Fruit fly (Drosophila melanogaster): ENCODE results near the gene polybromo.
A peak's percentile ranks its signal among the peaks of the same experiment; 100 is the strongest.

polybromo gene

DNA sequence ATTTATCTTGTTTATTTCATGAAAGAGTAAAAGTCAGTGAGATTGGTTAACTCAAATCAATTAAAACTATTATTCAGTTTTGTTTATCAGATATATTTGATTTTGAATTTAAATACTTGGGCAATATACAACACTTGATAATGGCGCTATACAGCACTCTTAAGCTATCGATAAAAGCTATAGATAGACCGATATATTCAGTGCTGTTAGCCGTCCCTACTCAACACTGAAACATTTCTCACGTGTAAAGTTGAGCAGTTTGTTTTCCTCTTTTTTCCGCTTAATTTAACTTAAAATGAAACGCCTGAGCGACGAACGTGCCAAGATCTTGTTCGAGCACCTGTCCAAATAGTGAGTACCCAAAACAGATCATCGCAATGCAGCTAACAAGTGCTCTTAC lies 45.4 kb upstream of the polybromo start, which contains the start of gene CG7006 (continued):
- TF ChIP-seq Bgb (GFP tag; IDR thresholded peaks at IDR 0.05; ENCODE audit: partially characterized antibody), result peak; percentile 89
- TF ChIP-seq usp (GFP tag; optimal IDR thresholded peaks at IDR 0.05), result no peak
- TF ChIP-seq Mad (GFP tag; optimal IDR thresholded peaks at IDR 0.05), result peak; percentile 50
- TF ChIP-seq Antp (GFP tag; optimal IDR thresholded peaks at IDR 0.05), result peak; percentile 78
- peak; percentile 62 for TF ChIP-seq CG15514 (GFP tag; optimal IDR thresholded peaks at IDR 0.05)
- peak; percentile 78 for TF ChIP-seq ind (GFP tag; optimal IDR thresholded peaks at IDR 0.05)
- no peak for TF ChIP-seq kah (GFP tag; optimal IDR thresholded peaks at IDR 0.05)
- peak; percentile 64 for TF ChIP-seq Ptx1 (GFP tag; IDR thresholded peaks at IDR 0.05)
- peak; percentile 77 for TF ChIP-seq CG33213 (GFP tag; optimal IDR thresholded peaks at IDR 0.05)
- TF ChIP-seq CG17361 (GFP tag; IDR thresholded peaks at IDR 0.05), result peak; percentile 60; the same call in 2 of the 3 replicates
- peak; percentile 69 for TF ChIP-seq phol (tag; optimal IDR thresholded peaks at IDR 0.05)
- peak; percentile 1 for TF ChIP-seq CG31388 (GFP tag; optimal IDR thresholded peaks at IDR 0.05)
- 0 out of 2 replicates have a peak, but pooled peaks have one; percentile 16 for TF ChIP-seq CG2129 (GFP tag; IDR thresholded peaks at IDR 0.05; ENCODE audit: partially characterized antibody)
- TF ChIP-seq CG3163 (GFP tag; optimal IDR thresholded peaks at IDR 0.05), result peak; percentile 59
- TF ChIP-seq CG8765 (GFP tag; IDR thresholded peaks at IDR 0.05), result no peak
- peak; percentile 75 for TF ChIP-seq tx (GFP tag; optimal IDR thresholded peaks at IDR 0.05)
- TF ChIP-seq Xrp1 (GFP tag; IDR thresholded peaks at IDR 0.05), result peak; percentile 79
- TF ChIP-seq pho (GFP tag; optimal IDR thresholded peaks at IDR 0.05), result peak; percentile 84
- peak; percentile 68 for TF ChIP-seq CG12744 (GFP tag; optimal IDR thresholded peaks at IDR 0.05)
- peak; percentile 91 for TF ChIP-seq zfh2 (GFP tag; optimal IDR thresholded peaks at IDR 0.05)
- TF ChIP-seq CG12104 (GFP tag; optimal IDR thresholded peaks at IDR 0.05), result no peak
- TF ChIP-seq her (GFP tag; optimal IDR thresholded peaks at IDR 0.05), result peak; percentile 75
- peak; percentile 87 for TF ChIP-seq vfl (GFP tag; optimal IDR thresholded peaks at IDR 0.05)
- no peak for TF ChIP-seq tio (GFP tag; optimal IDR thresholded peaks at IDR 0.05)
- peak; percentile 55 for TF ChIP-seq CG12391 (tag; optimal IDR thresholded peaks at IDR 0.05)
- peak; percentile 69 for TF ChIP-seq inv (GFP tag; IDR thresholded peaks at IDR 0.05; ENCODE audit: partially characterized antibody)
- TF ChIP-seq Mrtf (GFP tag; IDR thresholded peaks at IDR 0.05), result no peak
- no peak for TF ChIP-seq prd (optimal IDR thresholded peaks at IDR 0.05)
- TF ChIP-seq prd (GFP tag; IDR thresholded peaks at IDR 0.05), result peak; percentile 56; the same call in 2 of the 3 replicates
- TF ChIP-seq mirr (GFP tag; optimal IDR thresholded peaks at IDR 0.05), result peak; percentile 32
- TF ChIP-seq Meics (GFP tag; optimal IDR thresholded peaks at IDR 0.05), result peak; percentile 54
- no peak for TF ChIP-seq gcm (GFP tag; optimal IDR thresholded peaks at IDR 0.05)
- no peak for TF ChIP-seq Trl (optimal IDR thresholded peaks at IDR 0.05)
- peak; percentile 82 for TF ChIP-seq Trl (GFP tag; optimal IDR thresholded peaks at IDR 0.05)
- peak; percentile 35 for TF ChIP-seq Mes4 (GFP tag; optimal IDR thresholded peaks at IDR 0.05)
- TF ChIP-seq pros (GFP tag; optimal IDR thresholded peaks at IDR 0.05), result no peak
- peak; percentile 75 for TF ChIP-seq Scr (GFP tag; IDR thresholded peaks at IDR 0.05; ENCODE audit: partially characterized antibody)
- peak; percentile 50; the same call in 1 of the 2 replicates for TF ChIP-seq CG32772 (GFP tag; IDR thresholded peaks at IDR 0.05)
- peak; percentile 69 for TF ChIP-seq H2.0 (GFP tag; IDR thresholded peaks at IDR 0.05)
- peak; percentile 94 for TF ChIP-seq pzg (GFP tag; optimal IDR thresholded peaks at IDR 0.05)
- TF ChIP-seq HHEX (GFP tag; optimal IDR thresholded peaks at IDR 0.05), result peak; percentile 27
- TF ChIP-seq fd102C (GFP tag; optimal IDR thresholded peaks at IDR 0.05), result no peak
- TF ChIP-seq Vsx1 (GFP tag; optimal IDR thresholded peaks at IDR 0.05), result no peak
- TF ChIP-seq CG9817 (tag; optimal IDR thresholded peaks at IDR 0.05), result peak; percentile 70
- TF ChIP-seq CG8924 (tag; optimal IDR thresholded peaks at IDR 0.05), result no peak
- TF ChIP-seq CG2120 (GFP tag; optimal IDR thresholded peaks at IDR 0.05), result peak; percentile 94
- TF ChIP-seq Six4 (GFP tag; optimal IDR thresholded peaks at IDR 0.05), result peak; percentile 35
- no peak for TF ChIP-seq tll (GFP tag; optimal IDR thresholded peaks at IDR 0.05)
- TF ChIP-seq Sry-β (GFP tag; optimal IDR thresholded peaks at IDR 0.05), result no peak
- peak; percentile 44; the same call in 1 of the 3 replicates for TF ChIP-seq CG6175 (GFP tag; IDR thresholded peaks at IDR 0.05)
- no peak for TF ChIP-seq CG11723 (GFP tag; optimal IDR thresholded peaks at IDR 0.05)
